7 worm cellular contexts compared by ENCODE assay signal in the genomic region with DNA sequence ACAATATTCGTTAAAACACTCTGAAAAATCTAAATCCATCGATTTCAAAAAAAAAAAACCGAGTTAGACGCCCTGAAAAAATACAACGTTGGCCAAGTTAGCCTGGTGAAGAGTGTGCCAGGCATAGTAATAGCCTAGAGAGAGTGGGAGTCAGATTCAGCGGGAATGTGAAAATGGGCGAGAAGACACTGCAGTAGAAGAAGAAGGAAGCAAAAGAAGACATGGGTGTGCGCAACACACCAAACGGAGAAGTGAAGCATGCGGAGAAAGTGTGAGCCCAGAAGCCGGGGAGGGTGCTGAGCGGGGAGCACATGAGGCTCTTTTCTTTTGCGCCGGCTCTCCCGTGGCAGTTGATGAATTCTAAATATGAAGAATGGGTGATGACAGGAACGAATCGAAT.
TF ChIP-seq lines count a peak whose summit lies in the region.

No protein-coding gene starts in this region.

TF ChIP-seq in whole organism, L1 larva, 84 proteins besides CTCF, POLR2A, EP300 and RAD21 (continues in another document):
- peak; percentile 12 for TF ChIP-seq egl-13 (tag; optimal IDR thresholded peaks at IDR 0.05; lab: Kevin White, UChicago)
- no peak for TF ChIP-seq C04F5.9 (tag; optimal IDR thresholded peaks at IDR 0.05; lab: Kevin White, UChicago)
- no peak for TF ChIP-seq fos-1 (tag; optimal IDR thresholded peaks at IDR 0.05; lab: Kevin White, UChicago)
- no peak for TF ChIP-seq nhr-90 (tag; optimal IDR thresholded peaks at IDR 0.05; lab: Kevin White, UChicago; ENCODE audit: poor library complexity)
- peak; percentile 63 for TF ChIP-seq unc-86 (tag; optimal IDR thresholded peaks at IDR 0.05; lab: Kevin White, UChicago)
- no peak for TF ChIP-seq aly-2 (tag; optimal IDR thresholded peaks at IDR 0.05; lab: Kevin White, UChicago)
- TF ChIP-seq tlp-1 (tag; optimal IDR thresholded peaks at IDR 0.05; lab: Kevin White, UChicago) = no peak
- no peak for TF ChIP-seq mep-1 (tag; optimal IDR thresholded peaks at IDR 0.05; lab: Kevin White, UChicago)
- peak; percentile 24 for TF ChIP-seq nhr-47 (tag; optimal IDR thresholded peaks at IDR 0.05; lab: Kevin White, UChicago)
- no peak for TF ChIP-seq hlh-4 (tag; optimal IDR thresholded peaks at IDR 0.05; lab: Kevin White, UChicago)
- TF ChIP-seq nhr-85 (tag; lab: Kevin White, UChicago) = no peak
- TF ChIP-seq skn-1 (tag; optimal IDR thresholded peaks at IDR 0.05; lab: Kevin White, UChicago) = no peak
- peak in 1 of 2 experiments; percentile 25 for TF ChIP-seq lsy-2 (tag; optimal IDR thresholded peaks at IDR 0.05; lab: Kevin White, UChicago)

TF ChIP-seq in whole organism, L2 larva, 48 proteins besides CTCF, POLR2A, EP300 and RAD21:
- TF ChIP-seq snpc-4 (tag; optimal IDR thresholded peaks at IDR 0.05; lab: Kevin White, UChicago) = no peak
- TF ChIP-seq unc-55 (GFP tag; optimal IDR thresholded peaks at IDR 0.05; lab: Kevin White, UChicago) = peak; percentile 58
- peak; percentile 32 for TF ChIP-seq nhr-129 (tag; optimal IDR thresholded peaks at IDR 0.05; lab: Kevin White, UChicago)
- TF ChIP-seq lsy-2 (tag; optimal IDR thresholded peaks at IDR 0.05; lab: Kevin White, UChicago) = peak in 1 of 2 experiments; percentile 33
- TF ChIP-seq C34F6.9 (tag; optimal IDR thresholded peaks at IDR 0.05; lab: Kevin White, UChicago) = peak; percentile 50

TF ChIP-seq in whole organism, L3 larva, 47 proteins besides CTCF, POLR2A, EP300 and RAD21:
- peak; percentile 5 for TF ChIP-seq fkh-10 (GFP tag; optimal IDR thresholded peaks at IDR 0.05; lab: Kevin White, UChicago)
- peak; percentile 24 for TF ChIP-seq lin-15B (tag; optimal IDR thresholded peaks at IDR 0.05; lab: Kevin White, UChicago)
- TF ChIP-seq unc-39 (tag; optimal IDR thresholded peaks at IDR 0.05; lab: Kevin White, UChicago) = no peak
- peak; percentile 3 for TF ChIP-seq lsy-12 (tag; optimal IDR thresholded peaks at IDR 0.05; lab: Kevin White, UChicago)
- TF ChIP-seq lin-39 (tag; optimal IDR thresholded peaks at IDR 0.05; lab: Kevin White, UChicago) = peak; percentile 5
- no peak for TF ChIP-seq nhr-28 (tag; optimal IDR thresholded peaks at IDR 0.05; lab: Kevin White, UChicago)
- TF ChIP-seq pha-4 (tag; optimal IDR thresholded peaks at IDR 0.05; lab: Kevin White, UChicago) = no peak
- TF ChIP-seq nfya-1 (tag; optimal IDR thresholded peaks at IDR 0.05; lab: Kevin White, UChicago; ENCODE audit: insufficient read depth) = peak; percentile 50
- TF ChIP-seq hmg-11 (tag; optimal IDR thresholded peaks at IDR 0.05; lab: Kevin White, UChicago) = peak; percentile 64

TF ChIP-seq in whole organism, L4 larva, 104 proteins besides CTCF, POLR2A, EP300 and RAD21:
- no peak for TF ChIP-seq Y48G9A.11 (GFP tag; IDR thresholded peaks at IDR 0.05; lab: Robert Waterston, UW)
- TF ChIP-seq rbr-2 (tag; optimal IDR thresholded peaks at IDR 0.05; lab: Kevin White, UChicago) = peak; percentile 17
- TF ChIP-seq hmg-1.1 (GFP tag; IDR thresholded peaks at IDR 0.05; lab: Robert Waterston, UW) = peak; percentile 59
- TF ChIP-seq nhr-11 (tag; optimal IDR thresholded peaks at IDR 0.05; lab: Kevin White, UChicago) = peak; percentile 22
- no peak for TF ChIP-seq zfp-3 (GFP tag; conservative IDR thresholded peaks at IDR 0.05; lab: Robert Waterston, UW)
- 0 out of 2 replicates have a peak, but pooled peaks have one; percentile 11 for TF ChIP-seq ctbp-1 (GFP tag; IDR thresholded peaks at IDR 0.05; lab: Robert Waterston, UW)
- TF ChIP-seq mdl-1 (tag; optimal IDR thresholded peaks at IDR 0.05; lab: Kevin White, UChicago) = peak in 1 of 2 experiments; percentile 14
- TF ChIP-seq aly-2 (tag; optimal IDR thresholded peaks at IDR 0.05; lab: Kevin White, UChicago) = no peak
- peak; percentile 2 for TF ChIP-seq F37D6.2 (tag; optimal IDR thresholded peaks at IDR 0.05; lab: Kevin White, UChicago)
- peak; percentile 94 for TF ChIP-seq aha-1 (tag; lab: Kevin White, UChicago)
- TF ChIP-seq lir-3 (tag; optimal IDR thresholded peaks at IDR 0.05; lab: Kevin White, UChicago) = no peak
- TF ChIP-seq hlh-30 (tag; optimal IDR thresholded peaks at IDR 0.05; lab: Kevin White, UChicago; ENCODE audit: insufficient read depth) = peak; percentile 66
TF ChIP-seq in whole organism, L4 larva: peak in this region for 8.

TF ChIP-seq in whole organism, early embryonic, 17 proteins besides CTCF, POLR2A, EP300 and RAD21:
- no peak for TF ChIP-seq sea-1 (GFP tag; conservative IDR thresholded peaks at IDR 0.05; lab: Robert Waterston, UW)
- TF ChIP-seq hmbx-1 (tag; optimal IDR thresholded peaks at IDR 0.05; lab: Kevin White, UChicago) = no peak
- TF ChIP-seq F13C5.2 (tag; optimal IDR thresholded peaks at IDR 0.05; lab: Kevin White, UChicago) = peak; percentile 18
- no peak for TF ChIP-seq ets-7 (tag; optimal IDR thresholded peaks at IDR 0.05; lab: Kevin White, UChicago)

TF ChIP-seq in whole organism, late embryonic, 69 proteins besides CTCF, POLR2A, EP300 and RAD21:
- TF ChIP-seq tbx-2 (tag; optimal IDR thresholded peaks at IDR 0.05; lab: Kevin White, UChicago) (peak; percentile 16), ceh-31 (tag; optimal IDR thresholded peaks at IDR 0.05; lab: Kevin White, UChicago) (peak; percentile 49), K02D7.2 (tag; optimal IDR thresholded peaks at IDR 0.05; lab: Kevin White, UChicago) (no peak), C08G9.2 (tag; optimal IDR thresholded peaks at IDR 0.05; lab: Kevin White, UChicago) (peak; percentile 39), ama-1 (optimal IDR thresholded peaks at IDR 0.05; lab: Kevin White, UChicago) (no peak), ceh-34 (tag; optimal IDR thresholded peaks at IDR 0.05; lab: Kevin White, UChicago) (peak; percentile 28), unc-55 (GFP tag; optimal IDR thresholded peaks at IDR 0.05; lab: Kevin White, UChicago) (peak; percentile 12), dve-1 (tag; optimal IDR thresholded peaks at IDR 0.05; lab: Kevin White, UChicago) (no peak), unc-42 (tag; optimal IDR thresholded peaks at IDR 0.05; lab: Kevin White, UChicago) (peak; percentile 75)

TF ChIP-seq in whole organism, young adult, 124 proteins besides CTCF, POLR2A, EP300 and RAD21:
- TF ChIP-seq ztf-3 (GFP tag; optimal IDR thresholded peaks at IDR 0.05; lab: Kevin White, UChicago) (no peak), athp-1 (tag; optimal IDR thresholded peaks at IDR 0.05; lab: Kevin White, UChicago) (no peak), K12H6.12 (tag; optimal IDR thresholded peaks at IDR 0.05; lab: Kevin White, UChicago) (peak; percentile 13), Y56A3A.18 (GFP tag; IDR thresholded peaks at IDR 0.05; lab: Robert Waterston, UW) (no peak), ceh-27 (GFP tag; optimal IDR thresholded peaks at IDR 0.05; lab: Kevin White, UChicago) (peak; percentile 11), nhr-80 (tag; optimal IDR thresholded peaks at IDR 0.05; lab: Kevin White, UChicago) (no peak), hrde-1 (tag; optimal IDR thresholded peaks at IDR 0.05; lab: Kevin White, UChicago; ENCODE audit: borderline replicate concordance) (no peak), chd-7 (tag; optimal IDR thresholded peaks at IDR 0.05; lab: Kevin White, UChicago) (no peak), attf-6 (GFP tag; IDR thresholded peaks at IDR 0.05; lab: Robert Waterston, UW) (no peak), nhr-120 (GFP tag; IDR thresholded peaks at IDR 0.05; lab: Robert Waterston, UW) (no peak)
